Fruit fly (Drosophila melanogaster): ENCODE data around the gene CG34134.

DNA sequence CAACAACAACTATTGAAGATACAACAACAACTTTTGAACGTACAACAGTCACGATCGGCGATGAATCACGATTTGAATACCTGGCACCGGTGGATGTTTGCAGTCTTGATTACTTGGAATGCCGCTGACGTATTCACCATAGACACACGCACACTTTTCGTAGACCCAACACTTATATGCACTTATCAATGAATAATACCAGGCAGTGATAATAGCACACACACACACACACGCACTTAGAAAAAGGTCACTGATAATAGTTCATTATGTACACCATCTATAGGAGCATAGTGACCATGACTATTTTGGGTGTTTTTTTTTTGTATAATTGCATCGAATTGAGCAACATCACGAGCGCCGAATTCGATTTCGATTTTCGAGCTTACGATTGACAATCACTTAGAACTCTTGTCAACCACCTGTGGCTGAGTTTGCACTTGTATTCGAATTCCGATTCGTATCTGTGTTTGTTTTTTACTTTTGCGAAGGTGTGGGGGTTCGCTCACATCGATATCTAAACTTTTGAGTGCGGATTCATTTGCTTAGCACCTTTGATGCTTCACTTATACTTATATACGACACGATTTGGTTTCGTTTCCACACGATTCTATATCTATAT lies 48.6 kb upstream of the CG34134 start:
- no peak for TF ChIP-seq h (optimal IDR thresholded peaks at IDR 0.05)
- TF ChIP-seq ttk (optimal IDR thresholded peaks at IDR 0.05): no peak
- TF ChIP-seq Sin3A (optimal IDR thresholded peaks at IDR 0.05): no peak
